Worm (Caenorhabditis elegans): Measurements from ENCODE around the gene spdl-1.

- TF ChIP-seq pqm-1 (tag; optimal IDR thresholded peaks at IDR 0.05), result no peak
- no peak for TF ChIP-seq nhr-11 (tag; optimal IDR thresholded peaks at IDR 0.05)
- no peak for TF ChIP-seq ceh-48 (tag; optimal IDR thresholded peaks at IDR 0.05)
- no peak for TF ChIP-seq ceh-2 (tag; optimal IDR thresholded peaks at IDR 0.05)
- TF ChIP-seq pag-3 (tag; optimal IDR thresholded peaks at IDR 0.05; ENCODE audit: borderline replicate concordance), result no peak
- TF ChIP-seq ceh-18 (tag; optimal IDR thresholded peaks at IDR 0.05), result no peak
- no peak for TF ChIP-seq ets-4 (tag; optimal IDR thresholded peaks at IDR 0.05)
- no peak for TF ChIP-seq unc-86 (tag; optimal IDR thresholded peaks at IDR 0.05)
- TF ChIP-seq ceh-31 (tag; optimal IDR thresholded peaks at IDR 0.05), result no peak
- TF ChIP-seq elt-4 (tag; optimal IDR thresholded peaks at IDR 0.05), result no peak
- no peak for TF ChIP-seq pha-4 (tag; optimal IDR thresholded peaks at IDR 0.05)
Measured at ce11 chrII:7763569-7763968, 17.8 kb upstream of the spdl-1 start, which contains the start of gene B0228.9.
